Fruit fly (Drosophila melanogaster): ENCODE measurements around the gene CG18787.
A peak's percentile ranks its signal among the peaks of the same experiment; 100 is the strongest.

The CG18787 gene

dm6 chr2L:12002922-12003791 is 4.0 kb upstream of the CG18787 start (continued):
- TF ChIP-seq stwl (tag; optimal IDR thresholded peaks at IDR 0.05) (no peak), CG3065 (GFP tag; optimal IDR thresholded peaks at IDR 0.05) (peak; percentile 75), CG10267 (tag; optimal IDR thresholded peaks at IDR 0.05) (peak; percentile 17), CG14710 (tag; optimal IDR thresholded peaks at IDR 0.05) (no peak), exex (tag; optimal IDR thresholded peaks at IDR 0.05) (peak; percentile 93), CG15073 (GFP tag; optimal IDR thresholded peaks at IDR 0.05) (no peak), gro (GFP tag; optimal IDR thresholded peaks at IDR 0.05) (peak; percentile 72), CG11504 (tag; optimal IDR thresholded peaks at IDR 0.05) (peak; percentile 33), Chrac-16 (GFP tag; optimal IDR thresholded peaks at IDR 0.05) (peak; percentile 16), CG15696 (tag; optimal IDR thresholded peaks at IDR 0.05) (peak; percentile 30), CG9215 (GFP tag; IDR thresholded peaks at IDR 0.05) (no peak), Kr (GFP tag; optimal IDR thresholded peaks at IDR 0.05) (peak; percentile 13), Hr51 (GFP tag; optimal IDR thresholded peaks at IDR 0.05) (peak in 1 of 2 experiments; percentile 51), CG34376 (GFP tag; optimal IDR thresholded peaks at IDR 0.05) (peak; percentile 97), CG11456 (GFP tag; IDR thresholded peaks at IDR 0.05) (no peak), tap (tag; optimal IDR thresholded peaks at IDR 0.05) (peak; percentile 48), nerfin-1 (tag; optimal IDR thresholded peaks at IDR 0.05) (peak; percentile 83), lilli (GFP tag; optimal IDR thresholded peaks at IDR 0.05) (peak; percentile 55), Xbp1 (GFP tag; optimal IDR thresholded peaks at IDR 0.05) (peak; percentile 63), CG12219 (GFP tag; optimal IDR thresholded peaks at IDR 0.05) (peak; percentile 31), Ets65A (GFP tag) (peak; percentile 4), Fer1 (GFP tag; optimal IDR thresholded peaks at IDR 0.05) (peak; percentile 92), fd96Cb (tag; optimal IDR thresholded peaks at IDR 0.05) (peak; percentile 18), CG33213 (GFP tag; optimal IDR thresholded peaks at IDR 0.05) (peak; percentile 10), CG10274 (GFP tag; optimal IDR thresholded peaks at IDR 0.05) (no peak), CG9797 (GFP tag; optimal IDR thresholded peaks at IDR 0.05) (no peak), cad (GFP tag; optimal IDR thresholded peaks at IDR 0.05) (no peak), Meics (GFP tag; optimal IDR thresholded peaks at IDR 0.05) (peak; percentile 31), CG2678 (tag; optimal IDR thresholded peaks at IDR 0.05) (peak; percentile 49), hbn (GFP tag; IDR thresholded peaks at IDR 0.05; ENCODE audit: partially characterized antibody) (no peak), Elba2 (GFP tag; optimal IDR thresholded peaks at IDR 0.05) (peak; percentile 16), CG17829 (tag; optimal IDR thresholded peaks at IDR 0.05) (peak; percentile 19), CG17359 (tag; optimal IDR thresholded peaks at IDR 0.05) (peak; percentile 19), nmo (GFP tag; optimal IDR thresholded peaks at IDR 0.05) (peak; percentile 36), CG30403 (GFP tag; optimal IDR thresholded peaks at IDR 0.05) (peak; percentile 55), CG14965 (GFP tag; optimal IDR thresholded peaks at IDR 0.05; ENCODE audit: borderline replicate concordance) (no peak), ems (GFP tag; optimal IDR thresholded peaks at IDR 0.05) (peak; percentile 1), CG18262 (tag; optimal IDR thresholded peaks at IDR 0.05) (peak; percentile 18), Hand (GFP tag; optimal IDR thresholded peaks at IDR 0.05) (peak; percentile 35), MBD-R2 (GFP tag; IDR thresholded peaks at IDR 0.05) (no peak), PHDP (tag; optimal IDR thresholded peaks at IDR 0.05) (peak; percentile 8), nom (GFP tag; optimal IDR thresholded peaks at IDR 0.05) (peak; percentile 60), Atf6 (GFP tag; IDR thresholded peaks at IDR 0.05) (no peak), CG13775 (GFP tag; optimal IDR thresholded peaks at IDR 0.05) (peak; percentile 21), CG15479 (GFP tag; optimal IDR thresholded peaks at IDR 0.05) (peak; percentile 93), Hr3 (GFP tag; optimal IDR thresholded peaks at IDR 0.05) (peak; percentile 23), Hsf (GFP tag; optimal IDR thresholded peaks at IDR 0.05) (peak; percentile 11), dpn (GFP tag; optimal IDR thresholded peaks at IDR 0.05) (peak; percentile 38 to 41)

Data from whole organism, embryonic.